Worm (Caenorhabditis elegans): ENCODE results near the gene C16C10.1.

C16C10.1 gene

ce11 chrIII:4227363-4227762 lies 46.1 kb upstream of the C16C10.1 start (continued):
- TF ChIP-seq Y5F2A.4 (GFP tag; optimal IDR thresholded peaks at IDR 0.05) (no peak), nhr-102 (tag; optimal IDR thresholded peaks at IDR 0.05) (no peak), nhr-10 (tag; optimal IDR thresholded peaks at IDR 0.05) (no peak), lin-39 (tag; optimal IDR thresholded peaks at IDR 0.05) (no peak), dmd-6 (GFP tag; IDR thresholded peaks at IDR 0.05) (peak; percentile 72; the same call in 1 of the 2 replicates), unc-130 (GFP tag; optimal IDR thresholded peaks at IDR 0.05) (no peak), F37D6.2 (tag; optimal IDR thresholded peaks at IDR 0.05) (no peak), snpc-1.2 (GFP tag; IDR thresholded peaks at IDR 0.05) (no peak)

ce11 chrIII:4224722-4225121 lies 43.5 kb upstream of the C16C10.1 start:
- TF ChIP-seq snpc-1.2 (GFP tag; IDR thresholded peaks at IDR 0.05) (no peak), ZK546.5 (tag; optimal IDR thresholded peaks at IDR 0.05) (no peak), unc-130 (GFP tag; optimal IDR thresholded peaks at IDR 0.05) (no peak), lin-15B (tag; optimal IDR thresholded peaks at IDR 0.05) (no peak), ztf-7 (tag; optimal IDR thresholded peaks at IDR 0.05) (no peak), zfp-2 (tag; optimal IDR thresholded peaks at IDR 0.05) (no peak), saeg-2 (GFP tag; IDR thresholded peaks at IDR 0.05) (no peak)

- TF ChIP-seq daf-16 (GFP tag; optimal IDR thresholded peaks at IDR 0.05) (peak; percentile 13 to 73), daf-16 (tag; optimal IDR thresholded peaks at IDR 0.05) (peak; percentile 76), saeg-2 (GFP tag; IDR thresholded peaks at IDR 0.05) (no peak), ceh-20 (GFP tag; IDR thresholded peaks at IDR 0.05) (peak; percentile 91), ceh-62 (tag; optimal IDR thresholded peaks at IDR 0.05) (no peak), dve-1 (tag; optimal IDR thresholded peaks at IDR 0.05; ENCODE audit: insufficient read depth) (peak; percentile 90), ama-1 (optimal IDR thresholded peaks at IDR 0.05) (no peak), F37D6.2 (tag; optimal IDR thresholded peaks at IDR 0.05) (peak; percentile 65), dmd-6 (GFP tag; IDR thresholded peaks at IDR 0.05) (peak; percentile 89), rbr-2 (tag; optimal IDR thresholded peaks at IDR 0.05) (peak; percentile 89), dpl-1 (GFP tag; optimal IDR thresholded peaks at IDR 0.05) (peak; percentile 64), unc-39 (tag; optimal IDR thresholded peaks at IDR 0.05) (no peak), F49E8.2 (tag; optimal IDR thresholded peaks at IDR 0.05; ENCODE audit: borderline replicate concordance) (no peak), pha-4 (GFP tag; IDR thresholded peaks at IDR 0.05) (peak; percentile 15; the same call in 1 of the 2 replicates), pha-4 (tag; optimal IDR thresholded peaks at IDR 0.05) (no peak), dmd-9 (GFP tag; IDR thresholded peaks at IDR 0.05) (0 out of 2 replicates have a peak, but pooled peaks have one; percentile 45), tag-97 (GFP tag; IDR thresholded peaks at IDR 0.05) (no peak), tra-1 (GFP tag; IDR thresholded peaks at IDR 0.05) (peak; percentile 72; the same call in 1 of the 2 replicates), ZK337.2 (GFP tag; IDR thresholded peaks at IDR 0.05) (no peak), nhr-6 (tag; optimal IDR thresholded peaks at IDR 0.05) (peak; percentile 73), nhr-77 (tag; optimal IDR thresholded peaks at IDR 0.05) (peak; percentile 79), ces-1 (GFP tag; optimal IDR thresholded peaks at IDR 0.05) (peak; percentile 57), daf-12 (tag; optimal IDR thresholded peaks at IDR 0.05) (no peak), php-3 (GFP tag; IDR thresholded peaks at IDR 0.05) (0 out of 2 replicates have a peak, but pooled peaks have one; percentile 15), snpc-4 (tag; optimal IDR thresholded peaks at IDR 0.05) (no peak), ceh-32 (tag; optimal IDR thresholded peaks at IDR 0.05; ENCODE audit: poor library complexity) (peak; percentile 50), F26F4.8 (GFP tag; conservative IDR thresholded peaks at IDR 0.05) (no peak), cey-2 (tag; optimal IDR thresholded peaks at IDR 0.05; ENCODE audit: borderline replicate concordance, insufficient read depth) (no peak), Y105C5A.15 (GFP tag; IDR thresholded peaks at IDR 0.05) (no peak), madf-9 (GFP tag; conservative IDR thresholded peaks at IDR 0.05) (peak; percentile 43; the same call in 1 of the 2 replicates), Y5F2A.4 (GFP tag; optimal IDR thresholded peaks at IDR 0.05) (no peak), hmg-1.1 (GFP tag; IDR thresholded peaks at IDR 0.05) (peak; percentile 86), F44E2.7 (GFP tag; IDR thresholded peaks at IDR 0.05) (no peak), nhr-41 (GFP tag; IDR thresholded peaks at IDR 0.05) (no peak), egl-43 (GFP tag; IDR thresholded peaks at IDR 0.05) (peak; percentile 72), aha-1 (tag) (peak; percentile 98), madf-5 (GFP tag; IDR thresholded peaks at IDR 0.05) (no peak), Y48G9A.11 (GFP tag; IDR thresholded peaks at IDR 0.05) (no peak), nhr-48 (tag; optimal IDR thresholded peaks at IDR 0.05) (peak; percentile 64)
Measured at ce11 chrIII:4223668-4224127, 42.5 kb upstream of the C16C10.1 start.
